Worm (Caenorhabditis elegans): ENCODE results near the gene fbxb-1.

DNA sequence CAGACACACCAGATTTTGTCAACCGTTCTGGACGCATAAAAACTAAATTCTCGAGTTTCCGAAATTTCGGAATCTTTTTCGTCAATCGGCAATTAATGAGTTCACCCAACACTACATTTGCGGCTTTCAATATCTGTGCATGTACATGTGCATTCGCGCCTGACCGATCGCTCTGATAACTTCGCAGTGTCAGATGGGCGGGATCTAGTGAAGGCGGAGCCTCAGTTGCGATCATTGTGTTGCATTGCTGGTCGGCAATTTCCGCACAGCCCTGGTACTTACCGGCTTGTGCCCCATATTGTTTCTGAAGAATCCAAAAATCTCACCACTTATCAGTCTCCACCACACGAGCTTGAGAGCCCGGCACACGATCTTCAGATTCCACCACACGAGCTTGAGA, 20.5 kb downstream of the fbxb-1 start:
- TF ChIP-seq sdc-2 (tag; optimal IDR thresholded peaks at IDR 0.05) (no peak), tbx-2 (tag; optimal IDR thresholded peaks at IDR 0.05) (no peak), C38D4.7 (GFP tag; optimal IDR thresholded peaks at IDR 0.05) (no peak), ets-4 (tag; optimal IDR thresholded peaks at IDR 0.05) (no peak), ceh-9 (tag; optimal IDR thresholded peaks at IDR 0.05) (no peak), unc-42 (tag; optimal IDR thresholded peaks at IDR 0.05) (no peak), ttx-3 (tag; optimal IDR thresholded peaks at IDR 0.05) (no peak), ceh-30 (tag; optimal IDR thresholded peaks at IDR 0.05) (no peak), unc-86 (tag; optimal IDR thresholded peaks at IDR 0.05) (no peak), hlh-15 (tag; optimal IDR thresholded peaks at IDR 0.05) (no peak), pqm-1 (tag; optimal IDR thresholded peaks at IDR 0.05) (no peak), F13H6.1 (tag; optimal IDR thresholded peaks at IDR 0.05) (no peak)
